Worm (Caenorhabditis elegans): Measurements from ENCODE around the gene npr-22.

The npr-22 gene

ce11 chrIV:8587605-8588004 is 28.4 kb downstream of the npr-22 start:
- TF ChIP-seq mep-1 (tag; optimal IDR thresholded peaks at IDR 0.05) (no peak), ceh-39 (tag; optimal IDR thresholded peaks at IDR 0.05) (no peak), mab-5 (tag; optimal IDR thresholded peaks at IDR 0.05) (no peak), M03D4.4 (tag; optimal IDR thresholded peaks at IDR 0.05) (no peak), lin-13 (tag; optimal IDR thresholded peaks at IDR 0.05) (no peak), zip-8 (tag; optimal IDR thresholded peaks at IDR 0.05) (no peak), ceh-43 (GFP tag; optimal IDR thresholded peaks at IDR 0.05) (no peak), lsy-2 (tag; optimal IDR thresholded peaks at IDR 0.05) (no peak), cnd-1 (tag; optimal IDR thresholded peaks at IDR 0.05) (no peak), lin-32 (GFP tag; optimal IDR thresholded peaks at IDR 0.05) (no peak), bed-3 (GFP tag; optimal IDR thresholded peaks at IDR 0.05) (no peak), ham-2 (GFP tag; optimal IDR thresholded peaks at IDR 0.05) (no peak), ztf-11 (tag; optimal IDR thresholded peaks at IDR 0.05) (no peak), nhr-76 (tag; optimal IDR thresholded peaks at IDR 0.05) (no peak)

- TF ChIP-seq nhr-2 (tag; optimal IDR thresholded peaks at IDR 0.05) (no peak), ceh-83 (GFP tag; optimal IDR thresholded peaks at IDR 0.05) (no peak), lsy-2 (tag; optimal IDR thresholded peaks at IDR 0.05) (no peak), mls-2 (tag; optimal IDR thresholded peaks at IDR 0.05) (no peak)
Measured at ce11 chrIV:8595317-8595716, 36.1 kb downstream of the npr-22 start, which contains the start of gene Y59H11AR.3. TSS of gene Y59H11AR.3 (minus strand) at chrIV:8595417.

- TF ChIP-seq bed-3 (GFP tag; optimal IDR thresholded peaks at IDR 0.05) (no peak), unc-62 (GFP tag; optimal IDR thresholded peaks at IDR 0.05) (no peak), mls-2 (tag; optimal IDR thresholded peaks at IDR 0.05) (no peak), unc-120 (tag; optimal IDR thresholded peaks at IDR 0.05; ENCODE audit: poor library complexity, severe bottlenecking) (no peak)
Measured at ce11 chrIV:8595767-8596166, 36.5 kb downstream of the npr-22 start, which contains the start of gene clec-181. TSS of gene clec-181 (plus strand) at chrIV:8596067.

ce11 chrIV:8597504-8597903 is 38.3 kb downstream of the npr-22 start:
- TF ChIP-seq unc-120 (tag; optimal IDR thresholded peaks at IDR 0.05; ENCODE audit: poor library complexity, severe bottlenecking): peak; percentile 49
- TF ChIP-seq mep-1 (tag; optimal IDR thresholded peaks at IDR 0.05): no peak
- TF ChIP-seq ces-1 (GFP tag; optimal IDR thresholded peaks at IDR 0.05): peak; percentile 59
- peak; percentile 3 for TF ChIP-seq nhr-2 (tag; optimal IDR thresholded peaks at IDR 0.05)
- TF ChIP-seq nhr-237 (tag; optimal IDR thresholded peaks at IDR 0.05): peak; percentile 3

- TF ChIP-seq ztf-11 (tag; optimal IDR thresholded peaks at IDR 0.05) (no peak), sptf-1 (tag; optimal IDR thresholded peaks at IDR 0.05) (no peak), pha-4 (tag; optimal IDR thresholded peaks at IDR 0.05) (no peak), elt-1 (tag; optimal IDR thresholded peaks at IDR 0.05; ENCODE audit: borderline replicate concordance, insufficient read depth) (no peak), ces-1 (GFP tag; optimal IDR thresholded peaks at IDR 0.05) (no peak), unc-62 (GFP tag; optimal IDR thresholded peaks at IDR 0.05) (no peak), elt-3 (tag; optimal IDR thresholded peaks at IDR 0.05) (no peak), tbx-8 (GFP tag; optimal IDR thresholded peaks at IDR 0.05) (no peak), lsy-2 (tag; optimal IDR thresholded peaks at IDR 0.05) (no peak), unc-120 (tag; optimal IDR thresholded peaks at IDR 0.05; ENCODE audit: poor library complexity, severe bottlenecking) (no peak)
Measured at ce11 chrIV:8600712-8601330, 41.6 kb downstream of the npr-22 start, which contains the start of gene Y59H11AR.4. TSS of gene Y59H11AR.4 (minus strand) at chrIV:8600762.

ce11 chrIV:8602877-8603276 is 43.6 kb downstream of the npr-22 start, which contains the start of gene Y59H11AR.10:
TSS of gene Y59H11AR.10 (plus strand) at chrIV:8603177.
- no peak for TF ChIP-seq elt-1 (tag; optimal IDR thresholded peaks at IDR 0.05; ENCODE audit: borderline replicate concordance, insufficient read depth)
- no peak for TF ChIP-seq mls-2 (tag; optimal IDR thresholded peaks at IDR 0.05)
- no peak for TF ChIP-seq drap-1 (GFP tag; optimal IDR thresholded peaks at IDR 0.05)
- no peak for TF ChIP-seq ceh-43 (GFP tag; optimal IDR thresholded peaks at IDR 0.05)
- no peak for TF ChIP-seq pha-4 (tag; optimal IDR thresholded peaks at IDR 0.05)
- no peak for TF ChIP-seq nhr-2 (tag; optimal IDR thresholded peaks at IDR 0.05)
- TF ChIP-seq lsy-2 (tag; optimal IDR thresholded peaks at IDR 0.05): no peak
